Fruit fly (Drosophila melanogaster) ovary, adult (tissue): ENCODE results near the gene CG33203.

Experiments used
- CG17801 ChIP-seq: fragments of 200-800 bp; optimal IDR thresholded peaks from 2 replicates; lab custom pipeline; 2019; ENCODE audit warnings: missing biosample characterization, mild to moderate bottlenecking, missing genetic modification characterization, moderate library complexity; ENCODE audit not compliant: partially characterized antibody

The CG33203 gene

dm6 chr3R:28831172-28831571 lies 56.3 kb downstream of the CG33203 start:
- no peak for TF ChIP-seq CG17801

- TF ChIP-seq CG17801, result no peak
Observed at dm6 chr3R:28830746-28831145, 56.8 kb downstream of the CG33203 start.

DNA sequence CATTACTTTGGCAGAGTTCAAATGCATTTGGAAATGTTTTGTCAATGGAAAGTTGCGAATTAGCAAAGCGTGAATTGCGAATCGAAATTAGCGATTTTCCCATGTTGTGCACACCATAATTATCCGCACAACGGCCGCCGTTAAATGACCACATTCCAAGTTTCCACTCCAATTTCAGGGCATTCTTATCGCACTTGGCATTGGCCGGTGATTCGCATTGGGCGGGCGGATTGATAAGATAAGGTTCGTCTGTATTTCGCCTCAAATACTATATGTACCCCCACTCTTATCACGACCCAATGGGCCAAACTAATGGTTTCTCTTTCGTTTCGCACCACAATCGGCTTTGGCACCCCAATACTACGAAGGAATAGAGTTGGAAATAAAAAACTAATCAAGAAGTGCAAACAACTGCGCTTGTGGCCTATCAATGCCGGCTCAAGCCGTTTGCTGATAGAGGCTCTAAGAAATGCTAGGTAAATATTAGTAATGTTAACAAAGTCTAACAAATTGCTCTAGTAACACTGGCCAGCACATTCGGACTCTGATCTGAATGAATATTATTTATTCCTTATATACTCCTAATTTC lies 58.1 kb downstream of the CG33203 start:
- no peak for TF ChIP-seq CG17801

- no peak for TF ChIP-seq CG17801
Observed at dm6 chr3R:28827222-28827621, 60.3 kb downstream of the CG33203 start.
